Worm (Caenorhabditis elegans) whole organism, L4 larva: ENCODE data around the gene dyf-19.
A peak's percentile ranks its signal among the peaks of the same experiment; 100 is the strongest.

ENCODE experiments used
- F26F4.8 ChIP-seq: fragments of 200-800 bp; sonication (Bioruptor generic); conservative IDR thresholded peaks from 2 replicates; pipeline ENCODE4 v1.3.6; 2022; ENCODE audit warnings: missing genetic modification characterization, missing compliant biosample characterization
- R02D3.7 ChIP-seq: fragments of 150-350 bp; sonication (generic microtip); optimal IDR thresholded peaks from 3 replicates; lab custom pipeline; 2014; ENCODE audit warnings: missing biosample characterization, missing genetic modification characterization
- Y5F2A.4 ChIP-seq: fragments of 200-800 bp; sonication (Bioruptor generic); optimal IDR thresholded peaks from 2 replicates; lab custom pipeline; 2018; ENCODE audit warnings: mild to moderate bottlenecking, missing genetic modification characterization, missing compliant biosample characterization
- Y75B8A.6 ChIP-seq: fragments of 200-800 bp; sonication (Bioruptor generic); IDR thresholded peaks from 2 replicates; pipeline ENCODE4 v1.3.6; 2022; ENCODE audit warnings: missing genetic modification reagents, missing genetic modification characterization, missing compliant biosample characterization
- aha-1 ChIP-seq: fragments of 150-350 bp; peaks from one replicate; lab custom pipeline; 2014; ENCODE audit warnings: missing biosample characterization, missing genetic modification characterization
- ceh-82 ChIP-seq: sonication (generic microtip); optimal IDR thresholded peaks from 2 replicates; lab custom pipeline; 2017; ENCODE audit warnings: missing biosample characterization, missing genetic modification characterization
- daf-12 ChIP-seq: fragments of 150-350 bp; optimal IDR thresholded peaks from 2 replicates; lab custom pipeline; 2014; ENCODE audit warnings: missing biosample characterization, missing genetic modification reagents, missing genetic modification characterization
- daf-16 ChIP-seq, 3 experiments: sonication (generic microtip); optimal IDR thresholded peaks; 2 replicates each; lab custom pipeline; 2016 to 2017; ENCODE audit warnings: missing genetic modification characterization in 3 of 3, missing genetic modification reagents in 3 of 3, mild to moderate bottlenecking in 2 of 3, missing compliant biosample characterization in 2 of 3, missing biosample characterization in 1 of 3, moderate library complexity in 1 of 3
- dmd-6 ChIP-seq: fragments of 200-800 bp; sonication (Bioruptor generic); IDR thresholded peaks from 2 replicates; pipeline ENCODE4 v1.3.6; 2022; ENCODE audit warnings: missing genetic modification reagents, missing genetic modification characterization, missing compliant biosample characterization
- dve-1 ChIP-seq: sonication (generic microtip); optimal IDR thresholded peaks from 2 replicates; lab custom pipeline; 2017; ENCODE audit warnings: antibody characterized with exemption, mild to moderate bottlenecking, missing genetic modification characterization, missing compliant biosample characterization; ENCODE audit not compliant: insufficient read depth
- hlh-11 ChIP-seq: fragments of 200-800 bp; sonication (Bioruptor generic); optimal IDR thresholded peaks from 2 replicates; lab custom pipeline; 2018; ENCODE audit warnings: mild to moderate bottlenecking, missing genetic modification characterization, missing compliant biosample characterization
- lin-13 ChIP-seq: fragments of 150-350 bp; optimal IDR thresholded peaks from 2 replicates; lab custom pipeline; 2014; ENCODE audit warnings: missing biosample characterization, missing genetic modification reagents, missing genetic modification characterization
- lsy-2 ChIP-seq, 2 experiments: fragments of 150-350 bp in 1 of 2; sonication (generic microtip) in 1 of 2; optimal IDR thresholded peaks; 2 replicates each; lab custom pipeline; 2014 to 2017; ENCODE audit warnings: missing biosample characterization in 2 of 2, missing genetic modification characterization in 2 of 2
- mep-1 ChIP-seq: fragments of 150-350 bp; sonication (generic microtip); optimal IDR thresholded peaks from 3 replicates; lab custom pipeline; 2014; ENCODE audit warnings: missing biosample characterization, missing genetic modification characterization
- mes-2 ChIP-seq: sonication (generic microtip); optimal IDR thresholded peaks from 2 replicates; lab custom pipeline; 2016; ENCODE audit warnings: missing genotype, mild to moderate bottlenecking, missing genetic modification characterization, missing compliant biosample characterization; ENCODE audit not compliant: poor library complexity, severe bottlenecking
- mxl-3 ChIP-seq: fragments of 200-800 bp; sonication (Bioruptor generic); optimal IDR thresholded peaks from 2 replicates; lab custom pipeline; 2018; ENCODE audit warnings: mild to moderate bottlenecking, missing genetic modification characterization, missing compliant biosample characterization
- nhr-10 ChIP-seq: fragments of 150-350 bp; optimal IDR thresholded peaks from 2 replicates; lab custom pipeline; 2014; ENCODE audit warnings: missing biosample characterization, missing genetic modification characterization
- nhr-102 ChIP-seq: sonication (generic microtip); optimal IDR thresholded peaks from 2 replicates; lab custom pipeline; 2016; ENCODE audit warnings: mild to moderate bottlenecking, missing genetic modification characterization, moderate library complexity, missing compliant biosample characterization
- nhr-237 ChIP-seq: sonication (generic microtip); optimal IDR thresholded peaks from 2 replicates; lab custom pipeline; 2017; ENCODE audit warnings: missing biosample characterization, missing genetic modification characterization
- nhr-25 ChIP-seq: sonication (generic microtip); optimal IDR thresholded peaks from 2 replicates; lab custom pipeline; 2017; ENCODE audit warnings: missing genetic modification characterization, mild to moderate bottlenecking, missing compliant biosample characterization, antibody characterized with exemption, moderate library complexity, borderline replicate concordance; ENCODE audit not compliant: insufficient read depth
- nhr-28 ChIP-seq: fragments of 150-350 bp; optimal IDR thresholded peaks from 2 replicates; lab custom pipeline; 2014; ENCODE audit warnings: missing biosample characterization, missing genetic modification characterization
- nhr-41 ChIP-seq: fragments of 200-800 bp; sonication (Bioruptor generic); IDR thresholded peaks from 2 replicates; pipeline ENCODE4 v1.3.6; 2022; ENCODE audit warnings: missing genetic modification reagents, missing genetic modification characterization, missing compliant biosample characterization
- nhr-48 ChIP-seq: sonication (generic microtip); optimal IDR thresholded peaks from 2 replicates; lab custom pipeline; 2016; ENCODE audit warnings: mild to moderate bottlenecking, missing genetic modification characterization, missing compliant biosample characterization
- nhr-6 ChIP-seq: fragments of 150-350 bp; optimal IDR thresholded peaks from 2 replicates; lab custom pipeline; 2014; ENCODE audit warnings: missing biosample characterization, missing genetic modification characterization
- nhr-76 ChIP-seq: fragments of 150-350 bp; optimal IDR thresholded peaks from 2 replicates; lab custom pipeline; 2014; ENCODE audit warnings: missing biosample characterization, missing genetic modification characterization
- pha-4 ChIP-seq, 2 experiments: fragments of 150-350 bp in 1 of 2; fragments of 200-800 bp in 1 of 2; sonication (Bioruptor generic) in 1 of 2; IDR thresholded peaks in 1 of 2; optimal IDR thresholded peaks in 1 of 2; 2 replicates each; pipeline versions ENCODE4 v1.3.6 to Lab custom; 2014 to 2022; ENCODE audit warnings: missing genetic modification characterization in 2 of 2, missing genetic modification reagents in 2 of 2, missing biosample characterization in 1 of 2, missing compliant biosample characterization in 1 of 2
- php-3 ChIP-seq: fragments of 200-800 bp; sonication (Bioruptor generic); IDR thresholded peaks from 2 replicates; pipeline ENCODE4 v1.3.6; 2022; ENCODE audit warnings: missing genetic modification reagents, missing genetic modification characterization, missing compliant biosample characterization
- pqm-1 ChIP-seq: sonication (generic microtip); optimal IDR thresholded peaks from 2 replicates; lab custom pipeline; 2017; ENCODE audit warnings: missing biosample characterization, missing genetic modification characterization
- sdz-12 ChIP-seq: fragments of 200-800 bp; sonication (Bioruptor generic); optimal IDR thresholded peaks from 2 replicates; lab custom pipeline; 2018; ENCODE audit warnings: mild to moderate bottlenecking, missing genetic modification characterization, missing compliant biosample characterization
- set-16 ChIP-seq: fragments of 200-800 bp; sonication (Bioruptor generic); IDR thresholded peaks from 2 replicates; pipeline ENCODE4 v1.3.6; 2022; ENCODE audit warnings: missing genetic modification reagents, missing genetic modification characterization, missing compliant biosample characterization
- skn-1 ChIP-seq: fragments of 150-350 bp; optimal IDR thresholded peaks from 2 replicates; lab custom pipeline; 2014; ENCODE audit warnings: missing biosample characterization, missing genetic modification characterization
- snpc-4 ChIP-seq: fragments of 150-350 bp; optimal IDR thresholded peaks from 2 replicates; lab custom pipeline; 2014; ENCODE audit warnings: missing biosample characterization, missing genetic modification characterization
- spr-1 ChIP-seq: sonication (generic microtip); optimal IDR thresholded peaks from 2 replicates; lab custom pipeline; 2016; ENCODE audit warnings: mild to moderate bottlenecking, missing genetic modification characterization, missing compliant biosample characterization
- tag-97 ChIP-seq: fragments of 200-800 bp; sonication (Bioruptor generic); IDR thresholded peaks from 2 replicates; pipeline ENCODE4 v1.3.6; 2022; ENCODE audit warnings: missing genetic modification characterization, missing compliant biosample characterization
- unc-62 ChIP-seq, 3 experiments: fragments of 150-350 bp in 1 of 3; sonication (generic microtip); optimal IDR thresholded peaks in 2 of 3; peaks in 1 of 3; 1 replicate in 1 of 3; 2 replicates in 2 of 3; lab custom pipeline; 2014 to 2017; ENCODE audit warnings: missing biosample characterization in 3 of 3, missing genetic modification characterization in 3 of 3, missing genetic modification reagents in 3 of 3, missing genotype in 1 of 3
- vab-7 ChIP-seq: fragments of 200-800 bp; sonication (Bioruptor generic); IDR thresholded peaks from 2 replicates; pipeline ENCODE4 v1.3.6; 2022; ENCODE audit warnings: missing genetic modification reagents, missing genetic modification characterization, missing compliant biosample characterization
- zip-11 ChIP-seq: fragments of 200-800 bp; sonication (Bioruptor generic); IDR thresholded peaks from 2 replicates; pipeline ENCODE4 v1.3.6; 2022; ENCODE audit warnings: missing genetic modification characterization, missing compliant biosample characterization

The dyf-19 gene

DNA sequence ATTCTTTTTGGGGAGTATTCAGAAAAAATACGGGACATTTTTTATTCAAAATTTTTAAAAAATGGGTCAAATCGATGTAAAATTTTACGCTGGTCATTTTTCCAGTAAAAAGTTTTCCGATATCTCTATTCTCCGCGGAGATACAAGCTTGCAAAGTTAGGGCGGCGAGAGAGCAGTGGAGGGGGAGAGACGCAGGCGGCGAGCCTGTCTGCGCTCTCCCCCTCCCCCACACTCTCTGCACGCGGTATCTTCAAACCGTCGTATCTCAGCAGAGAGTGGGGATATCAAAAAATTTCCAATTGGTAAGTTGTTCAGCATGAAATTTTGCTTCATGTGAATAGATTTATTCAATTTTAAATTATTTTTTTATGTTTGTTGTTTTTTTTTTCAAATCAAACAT lies 47.0 kb downstream of the dyf-19 start:
- TF ChIP-seq set-16 (GFP tag; lab: Robert Waterston, UW), result peak; percentile 60
- TF ChIP-seq aha-1 (tag; lab: Kevin White, UChicago), result peak; percentile 83
- no peak for TF ChIP-seq zip-11 (GFP tag; lab: Robert Waterston, UW)
- TF ChIP-seq, all 104 proteins: peak for 2

DNA sequence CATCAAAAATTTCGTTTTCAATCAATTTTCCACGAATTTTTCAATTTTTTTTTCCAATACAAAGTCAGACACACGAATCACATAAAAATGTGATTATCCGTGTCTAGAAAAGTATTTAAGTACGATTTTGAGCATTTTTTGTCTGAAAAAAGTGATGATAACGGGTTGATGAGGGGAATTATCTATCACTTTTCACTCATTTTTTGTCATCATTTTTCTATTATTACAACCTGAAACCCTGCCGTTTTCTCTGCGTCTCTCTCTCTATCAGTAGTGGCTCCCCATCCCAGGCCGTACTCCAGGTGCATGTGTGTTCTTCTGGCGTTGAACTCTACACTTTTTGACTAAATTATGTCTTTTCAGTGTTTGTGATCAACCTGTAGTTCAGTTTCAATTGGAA lies 47.5 kb downstream of the dyf-19 start:
- TF ChIP-seq mep-1 (tag; lab: Kevin White, UChicago) (peak; percentile 12), tag-97 (no peak), skn-1 (tag; lab: Kevin White, UChicago) (no peak), spr-1 (tag; lab: Kevin White, UChicago) (no peak), daf-12 (tag; lab: Kevin White, UChicago) (no peak), Y75B8A.6 (GFP tag; lab: Robert Waterston, UW) (no peak), set-16 (GFP tag; lab: Robert Waterston, UW) (no peak), snpc-4 (no peak), daf-16 (GFP tag; optimal IDR thresholded peaks at IDR 0.05; lab: Kevin White, UChicago) (no peak), daf-16 (tag; optimal IDR thresholded peaks at IDR 0.05; lab: Kevin White, UChicago) (peak; percentile 47), dve-1 (peak; percentile 43), dmd-6 (GFP tag; lab: Robert Waterston, UW) (peak; percentile 64; the same call in 1 of the 2 replicates), lin-13 (GFP tag; lab: Kevin White, UChicago) (no peak), mxl-3 (GFP tag; lab: Kevin White, UChicago) (no peak), ceh-82 (tag; lab: Kevin White, UChicago) (no peak), nhr-237 (tag; lab: Kevin White, UChicago) (no peak), nhr-28 (no peak), nhr-102 (tag; lab: Kevin White, UChicago) (peak; percentile 47), pha-4 (GFP tag; IDR thresholded peaks at IDR 0.05; lab: Robert Waterston, UW) (no peak), pha-4 (tag; optimal IDR thresholded peaks at IDR 0.05; lab: Kevin White, UChicago) (no peak), hlh-11 (tag; lab: Kevin White, UChicago) (peak; percentile 66), php-3 (GFP tag; lab: Robert Waterston, UW) (0 out of 2 replicates have a peak, but pooled peaks have one; percentile 7), nhr-6 (tag; lab: Kevin White, UChicago) (no peak), nhr-76 (tag; lab: Kevin White, UChicago) (no peak), nhr-41 (GFP tag; lab: Robert Waterston, UW) (no peak), pqm-1 (peak; percentile 91)

- no peak for TF ChIP-seq R02D3.7 (tag; lab: Kevin White, UChicago)
- TF ChIP-seq nhr-48 (tag; lab: Kevin White, UChicago), result no peak
- no peak for TF ChIP-seq nhr-41 (GFP tag; lab: Robert Waterston, UW)
- no peak for TF ChIP-seq nhr-237 (tag; lab: Kevin White, UChicago)
- no peak for TF ChIP-seq vab-7 (GFP tag; lab: Robert Waterston, UW)
- TF ChIP-seq nhr-25, result no peak
- peak; percentile 11 for TF ChIP-seq mes-2 (tag; lab: Kevin White, UChicago)
- no peak for TF ChIP-seq Y5F2A.4 (GFP tag; lab: Kevin White, UChicago)
- TF ChIP-seq dmd-6 (GFP tag; lab: Robert Waterston, UW), result no peak
- no peak for TF ChIP-seq F26F4.8 (GFP tag; lab: Robert Waterston, UW)
- TF ChIP-seq pqm-1, result peak; percentile 32
- TF ChIP-seq nhr-10 (tag; lab: Kevin White, UChicago), result no peak
- TF ChIP-seq sdz-12 (GFP tag; lab: Kevin White, UChicago), result no peak
- TF ChIP-seq pha-4 (GFP tag; IDR thresholded peaks at IDR 0.05; lab: Robert Waterston, UW), result no peak
- TF ChIP-seq pha-4 (tag; optimal IDR thresholded peaks at IDR 0.05; lab: Kevin White, UChicago), result no peak
- no peak for TF ChIP-seq lsy-2 (tag; optimal IDR thresholded peaks at IDR 0.05; lab: Kevin White, UChicago)
- no peak for TF ChIP-seq nhr-76 (tag; lab: Kevin White, UChicago)
- TF ChIP-seq unc-62 (GFP tag; optimal IDR thresholded peaks at IDR 0.05 in 1 of 2; lab: Kevin White, UChicago), result peak in 1 of 2 experiments; percentile 72
- TF ChIP-seq unc-62 (tag; optimal IDR thresholded peaks at IDR 0.05; lab: Kevin White, UChicago), result no peak
Observed at ce11 chrV:19673298-19673903, 48.6 kb downstream of the dyf-19 start.
